Worm (Caenorhabditis elegans) whole organism, early embryonic: ENCODE results near the gene ZK84.2.

Experiments used
- B0310.2 ChIP-seq: sonication (generic microtip); optimal IDR thresholded peaks from 2 replicates; lab custom pipeline; 2016; ENCODE audit warnings: mild to moderate bottlenecking, missing genetic modification characterization, missing compliant biosample characterization
- F13C5.2 ChIP-seq: sonication (generic microtip); optimal IDR thresholded peaks from 2 replicates; lab custom pipeline; 2017; ENCODE audit warnings: mild to moderate bottlenecking, missing genetic modification characterization, inconsistent platforms, missing compliant biosample characterization
- aly-1 ChIP-seq: sonication (generic microtip); optimal IDR thresholded peaks from 2 replicates; lab custom pipeline; 2016; ENCODE audit warnings: missing genetic modification characterization, missing compliant biosample characterization
- ama-1 ChIP-seq: fragments of 150-350 bp; optimal IDR thresholded peaks from 2 replicates; lab custom pipeline; 2014
- ceh-13 ChIP-seq: fragments of 200-800 bp; sonication (Bioruptor generic); optimal IDR thresholded peaks from 2 replicates; lab custom pipeline; 2018; ENCODE audit warnings: mild to moderate bottlenecking, missing genetic modification characterization, missing compliant biosample characterization
- ceh-36 ChIP-seq: sonication (generic microtip); optimal IDR thresholded peaks from 2 replicates; lab custom pipeline; 2016; ENCODE audit warnings: missing genetic modification characterization, inconsistent platforms, missing compliant biosample characterization
- ets-7 ChIP-seq: sonication (generic microtip); optimal IDR thresholded peaks from 2 replicates; lab custom pipeline; 2016; ENCODE audit warnings: missing genotype, missing genetic modification characterization, missing compliant biosample characterization
- flt-1 ChIP-seq: fragments of 200-800 bp; sonication (Bioruptor generic); IDR thresholded peaks from 2 replicates; pipeline ENCODE4 v1.3.6; 2022; ENCODE audit warnings: missing genetic modification characterization, missing compliant biosample characterization
- hmbx-1 ChIP-seq: sonication (generic microtip); optimal IDR thresholded peaks from 2 replicates; lab custom pipeline; 2016; ENCODE audit warnings: mild to moderate bottlenecking, missing genetic modification characterization, missing compliant biosample characterization
- hmg-4 ChIP-seq: fragments of 200-800 bp; sonication (Bioruptor generic); optimal IDR thresholded peaks from 2 replicates; lab custom pipeline; 2018; ENCODE audit warnings: mild to moderate bottlenecking, missing genetic modification characterization, missing compliant biosample characterization
- hnd-1 ChIP-seq: sonication (generic microtip); optimal IDR thresholded peaks from 2 replicates; lab custom pipeline; 2016; ENCODE audit warnings: missing genetic modification characterization, missing compliant biosample characterization
- pes-1 ChIP-seq: fragments of 200-800 bp; sonication (Bioruptor generic); IDR thresholded peaks from 2 replicates; pipeline ENCODE4 v1.3.6; 2022; ENCODE audit warnings: missing genetic modification reagents, missing genetic modification characterization, missing compliant biosample characterization
- scrt-1 ChIP-seq: fragments of 200-800 bp; sonication (Bioruptor generic); IDR thresholded peaks from 2 replicates; pipeline ENCODE4 v1.3.6; 2022; ENCODE audit warnings: missing genetic modification characterization, missing compliant biosample characterization
- sea-1 ChIP-seq: fragments of 200-800 bp; sonication (Bioruptor generic); conservative IDR thresholded peaks from 2 replicates; pipeline ENCODE4 v1.3.6; 2022; ENCODE audit warnings: missing genetic modification characterization, missing compliant biosample characterization
- tbx-11 ChIP-seq: fragments of 200-800 bp; sonication (Bioruptor generic); IDR thresholded peaks from 2 replicates; pipeline ENCODE4 v1.3.6; 2022; ENCODE audit warnings: missing genetic modification characterization, missing compliant biosample characterization
- tbx-37 ChIP-seq: fragments of 200-800 bp; sonication (Bioruptor generic); conservative IDR thresholded peaks from 2 replicates; pipeline ENCODE4 v1.3.6; 2022; ENCODE audit warnings: missing genetic modification reagents, missing genetic modification characterization, missing compliant biosample characterization
- tra-4 ChIP-seq: sonication (generic microtip); optimal IDR thresholded peaks from 2 replicates; lab custom pipeline; 2017; ENCODE audit warnings: missing genetic modification characterization, missing compliant biosample characterization

Gene ZK84.2

ce11 chrII:6045048-6045447 is 30.9 kb downstream of the ZK84.2 start, which contains the start of gene R12C12.5:
Gene R12C12.5, minus strand, starts transcription at chrII:6045148.
- TF ChIP-seq B0310.2 = no peak
- TF ChIP-seq aly-1 = no peak
- no peak for TF ChIP-seq flt-1 (GFP tag; lab: Robert Waterston, UW)
- TF ChIP-seq ama-1 (lab: Kevin White, UChicago) = no peak
- TF ChIP-seq sea-1 (GFP tag; lab: Robert Waterston, UW) = no peak
- no peak for TF ChIP-seq tra-4 (tag; lab: Kevin White, UChicago)
- no peak for TF ChIP-seq pes-1
- no peak for TF ChIP-seq tbx-11 (GFP tag; lab: Robert Waterston, UW)
- no peak for TF ChIP-seq ceh-36
- TF ChIP-seq hnd-1 (tag; lab: Kevin White, UChicago) = no peak
- no peak for TF ChIP-seq ets-7 (tag; lab: Kevin White, UChicago)
- TF ChIP-seq hmbx-1 (tag; lab: Kevin White, UChicago) = no peak
- TF ChIP-seq F13C5.2 (tag; lab: Kevin White, UChicago) = no peak
- no peak for TF ChIP-seq tbx-37 (GFP tag; lab: Robert Waterston, UW)
- TF ChIP-seq ceh-13 (GFP tag; lab: Kevin White, UChicago) = no peak
- TF ChIP-seq hmg-4 (GFP tag; lab: Kevin White, UChicago) = no peak
- no peak for TF ChIP-seq scrt-1 (GFP tag; lab: Robert Waterston, UW)

- TF ChIP-seq ceh-36 = no peak
- TF ChIP-seq hmg-4 (GFP tag; lab: Kevin White, UChicago) = no peak
- no peak for TF ChIP-seq pes-1
- no peak for TF ChIP-seq hnd-1 (tag; lab: Kevin White, UChicago)
- TF ChIP-seq B0310.2 = no peak
- TF ChIP-seq sea-1 (GFP tag; lab: Robert Waterston, UW) = no peak
- TF ChIP-seq tbx-37 (GFP tag; lab: Robert Waterston, UW) = no peak
- TF ChIP-seq ama-1 (lab: Kevin White, UChicago) = no peak
- TF ChIP-seq scrt-1 (GFP tag; lab: Robert Waterston, UW) = no peak
- TF ChIP-seq tbx-11 (GFP tag; lab: Robert Waterston, UW) = no peak
- no peak for TF ChIP-seq ets-7 (tag; lab: Kevin White, UChicago)
- no peak for TF ChIP-seq aly-1
- TF ChIP-seq hmbx-1 (tag; lab: Kevin White, UChicago) = no peak
- no peak for TF ChIP-seq flt-1 (GFP tag; lab: Robert Waterston, UW)
- TF ChIP-seq F13C5.2 (tag; lab: Kevin White, UChicago) = no peak
- no peak for TF ChIP-seq ceh-13 (GFP tag; lab: Kevin White, UChicago)
- no peak for TF ChIP-seq tra-4 (tag; lab: Kevin White, UChicago)
These were observed 32.0 kb downstream of the ZK84.2 start for ce11 chrII:6046023-6046631.

- TF ChIP-seq flt-1 (GFP tag; lab: Robert Waterston, UW) = peak; percentile 70
- peak; percentile 71 for TF ChIP-seq F13C5.2 (tag; lab: Kevin White, UChicago)
- peak; percentile 55 for TF ChIP-seq ceh-36
- no peak for TF ChIP-seq ets-7 (tag; lab: Kevin White, UChicago)
- 0 out of 2 replicates have a peak, but pooled peaks have one; percentile 13 for TF ChIP-seq tbx-37 (GFP tag; lab: Robert Waterston, UW)
- TF ChIP-seq aly-1 = no peak
These were observed 33.5 kb downstream of the ZK84.2 start, which contains the start of the genes R12C12.6 and ran-5 for ce11 chrII:6047639-6048159. Gene R12C12.6, minus strand, starts transcription at chrII:6047867. Gene ran-5, plus strand, starts transcription at chrII:6048109.

ce11 chrII:6049546-6049945 is 35.4 kb downstream of the ZK84.2 start:
- TF ChIP-seq ama-1 (lab: Kevin White, UChicago) (no peak), tbx-11 (GFP tag; lab: Robert Waterston, UW) (no peak), ceh-13 (GFP tag; lab: Kevin White, UChicago) (no peak), tra-4 (tag; lab: Kevin White, UChicago) (no peak), hnd-1 (tag; lab: Kevin White, UChicago) (no peak), flt-1 (GFP tag; lab: Robert Waterston, UW) (no peak), scrt-1 (GFP tag; lab: Robert Waterston, UW) (no peak), F13C5.2 (tag; lab: Kevin White, UChicago) (no peak), ets-7 (tag; lab: Kevin White, UChicago) (no peak), B0310.2 (no peak), tbx-37 (GFP tag; lab: Robert Waterston, UW) (no peak)

- TF ChIP-seq aly-1 (no peak), ama-1 (lab: Kevin White, UChicago) (no peak), ets-7 (tag; lab: Kevin White, UChicago) (no peak), tbx-11 (GFP tag; lab: Robert Waterston, UW) (no peak), hmg-4 (GFP tag; lab: Kevin White, UChicago) (no peak), hnd-1 (tag; lab: Kevin White, UChicago) (no peak), tbx-37 (GFP tag; lab: Robert Waterston, UW) (no peak), pes-1 (no peak), tra-4 (tag; lab: Kevin White, UChicago) (no peak), B0310.2 (no peak), ceh-13 (GFP tag; lab: Kevin White, UChicago) (no peak)
These were observed 36.0 kb downstream of the ZK84.2 start, which contains the start of gene gldc-1 for ce11 chrII:6050120-6050519. Gene gldc-1, plus strand, starts transcription at chrII:6050420.

ce11 chrII:6055927-6056326 is 41.8 kb downstream of the ZK84.2 start, which contains the start of gene R12C12.7:
Gene R12C12.7, minus strand, starts transcription at chrII:6055985.
- TF ChIP-seq tbx-37 (GFP tag; lab: Robert Waterston, UW) = no peak
- TF ChIP-seq F13C5.2 (tag; lab: Kevin White, UChicago) = peak; percentile 9
- TF ChIP-seq tbx-11 (GFP tag; lab: Robert Waterston, UW) = 0 out of 2 replicates have a peak, but pooled peaks have one; percentile 26
- no peak for TF ChIP-seq sea-1 (GFP tag; lab: Robert Waterston, UW)

- TF ChIP-seq tbx-37 (GFP tag; lab: Robert Waterston, UW) (peak; percentile 91), ceh-36 (no peak), aly-1 (no peak)
These were observed 47.3 kb downstream of the ZK84.2 start for ce11 chrII:6061495-6061894.
